Worm (Caenorhabditis elegans): ENCODE data around the gene H39E23.3.

ce11 chrV:14067816-14068296 is 39.8 kb upstream of the H39E23.3 start, which contains the start of gene D1086.17:
- TF ChIP-seq elt-2 (tag; optimal IDR thresholded peaks at IDR 0.05) = no peak
- TF ChIP-seq ceh-14 (tag; optimal IDR thresholded peaks at IDR 0.05) = no peak
- TF ChIP-seq nfya-1 (tag; optimal IDR thresholded peaks at IDR 0.05) = no peak
- TF ChIP-seq pag-3 (tag; optimal IDR thresholded peaks at IDR 0.05; ENCODE audit: borderline replicate concordance) = no peak
